Worm (Caenorhabditis elegans): ENCODE data around the gene sinh-1.

The sinh-1 gene

ce11 chrII:12189193-12189592, 38.9 kb upstream of the sinh-1 start:
- TF ChIP-seq mls-2 (tag; optimal IDR thresholded peaks at IDR 0.05) (no peak), ham-2 (GFP tag; optimal IDR thresholded peaks at IDR 0.05) (no peak), snpc-4 (tag; optimal IDR thresholded peaks at IDR 0.05) (no peak), zip-8 (tag; optimal IDR thresholded peaks at IDR 0.05) (no peak), ceh-39 (tag; optimal IDR thresholded peaks at IDR 0.05) (no peak), elt-3 (tag; optimal IDR thresholded peaks at IDR 0.05) (no peak), lin-13 (tag; optimal IDR thresholded peaks at IDR 0.05) (no peak), nhr-28 (tag; optimal IDR thresholded peaks at IDR 0.05) (no peak), ceh-83 (GFP tag; optimal IDR thresholded peaks at IDR 0.05) (no peak)

ce11 chrII:12199209-12199608, 28.9 kb upstream of the sinh-1 start:
- TF ChIP-seq mep-1 (tag; optimal IDR thresholded peaks at IDR 0.05) (no peak), pha-4 (tag; optimal IDR thresholded peaks at IDR 0.05) (no peak), bed-3 (GFP tag; optimal IDR thresholded peaks at IDR 0.05) (no peak), tbx-8 (GFP tag; optimal IDR thresholded peaks at IDR 0.05) (no peak), cnd-1 (tag; optimal IDR thresholded peaks at IDR 0.05) (no peak), nhr-237 (tag; optimal IDR thresholded peaks at IDR 0.05) (no peak), nhr-76 (tag; optimal IDR thresholded peaks at IDR 0.05) (no peak), hlh-1 (tag; optimal IDR thresholded peaks at IDR 0.05) (no peak), ceh-43 (GFP tag; optimal IDR thresholded peaks at IDR 0.05) (no peak), unc-39 (tag; optimal IDR thresholded peaks at IDR 0.05) (no peak), unc-120 (tag; optimal IDR thresholded peaks at IDR 0.05; ENCODE audit: poor library complexity, severe bottlenecking) (no peak), nhr-28 (tag; optimal IDR thresholded peaks at IDR 0.05) (no peak), snpc-4 (tag; optimal IDR thresholded peaks at IDR 0.05) (no peak), lin-32 (GFP tag; optimal IDR thresholded peaks at IDR 0.05) (no peak), ham-2 (GFP tag; optimal IDR thresholded peaks at IDR 0.05) (no peak)

ce11 chrII:12199912-12200637, 28.0 kb upstream of the sinh-1 start, which contains the start of gene polg-1:
polg-1 (minus strand) TSS chrII:12199962.
- TF ChIP-seq ham-2 (GFP tag; optimal IDR thresholded peaks at IDR 0.05) (no peak), zip-8 (tag; optimal IDR thresholded peaks at IDR 0.05) (no peak), ces-1 (GFP tag; optimal IDR thresholded peaks at IDR 0.05) (no peak), elt-1 (tag; optimal IDR thresholded peaks at IDR 0.05; ENCODE audit: borderline replicate concordance, insufficient read depth) (no peak), mab-5 (tag; optimal IDR thresholded peaks at IDR 0.05) (no peak), snpc-4 (tag; optimal IDR thresholded peaks at IDR 0.05) (no peak), tbx-8 (GFP tag; optimal IDR thresholded peaks at IDR 0.05) (no peak), elt-3 (tag; optimal IDR thresholded peaks at IDR 0.05) (no peak), nhr-28 (tag; optimal IDR thresholded peaks at IDR 0.05) (no peak), M03D4.4 (tag; optimal IDR thresholded peaks at IDR 0.05) (no peak), mep-1 (tag; optimal IDR thresholded peaks at IDR 0.05) (no peak), ceh-39 (tag; optimal IDR thresholded peaks at IDR 0.05) (no peak), nhr-76 (tag; optimal IDR thresholded peaks at IDR 0.05) (no peak), nhr-237 (tag; optimal IDR thresholded peaks at IDR 0.05) (no peak), sptf-1 (tag; optimal IDR thresholded peaks at IDR 0.05) (no peak), sem-2 (GFP tag; optimal IDR thresholded peaks at IDR 0.05) (no peak), ceh-83 (GFP tag; optimal IDR thresholded peaks at IDR 0.05) (no peak)

- TF ChIP-seq unc-62 (GFP tag; optimal IDR thresholded peaks at IDR 0.05) (no peak), ztf-11 (tag; optimal IDR thresholded peaks at IDR 0.05) (no peak), lin-32 (GFP tag; optimal IDR thresholded peaks at IDR 0.05) (no peak), unc-120 (tag; optimal IDR thresholded peaks at IDR 0.05; ENCODE audit: poor library complexity, severe bottlenecking) (no peak), unc-39 (tag; optimal IDR thresholded peaks at IDR 0.05) (no peak), ces-1 (GFP tag; optimal IDR thresholded peaks at IDR 0.05) (no peak), tbx-8 (GFP tag; optimal IDR thresholded peaks at IDR 0.05) (no peak), pha-4 (tag; optimal IDR thresholded peaks at IDR 0.05) (no peak), snpc-4 (tag; optimal IDR thresholded peaks at IDR 0.05) (no peak), nhr-28 (tag; optimal IDR thresholded peaks at IDR 0.05) (no peak), elt-3 (tag; optimal IDR thresholded peaks at IDR 0.05) (no peak), nhr-12 (tag; optimal IDR thresholded peaks at IDR 0.05) (no peak), nhr-76 (tag; optimal IDR thresholded peaks at IDR 0.05) (no peak), M03D4.4 (tag; optimal IDR thresholded peaks at IDR 0.05) (no peak), elt-1 (tag; optimal IDR thresholded peaks at IDR 0.05; ENCODE audit: borderline replicate concordance, insufficient read depth) (no peak), hlh-1 (tag; optimal IDR thresholded peaks at IDR 0.05) (no peak), cnd-1 (tag; optimal IDR thresholded peaks at IDR 0.05) (no peak), ceh-39 (tag; optimal IDR thresholded peaks at IDR 0.05) (no peak)
These were observed 25.8 kb upstream of the sinh-1 start, which contains the start of gene trpp-5 for ce11 chrII:12202281-12202680. trpp-5 (minus strand) TSS chrII:12202381.
